Fruit fly (Drosophila melanogaster): ENCODE measurements around the gene CG3149.

The CG3149 gene

DNA sequence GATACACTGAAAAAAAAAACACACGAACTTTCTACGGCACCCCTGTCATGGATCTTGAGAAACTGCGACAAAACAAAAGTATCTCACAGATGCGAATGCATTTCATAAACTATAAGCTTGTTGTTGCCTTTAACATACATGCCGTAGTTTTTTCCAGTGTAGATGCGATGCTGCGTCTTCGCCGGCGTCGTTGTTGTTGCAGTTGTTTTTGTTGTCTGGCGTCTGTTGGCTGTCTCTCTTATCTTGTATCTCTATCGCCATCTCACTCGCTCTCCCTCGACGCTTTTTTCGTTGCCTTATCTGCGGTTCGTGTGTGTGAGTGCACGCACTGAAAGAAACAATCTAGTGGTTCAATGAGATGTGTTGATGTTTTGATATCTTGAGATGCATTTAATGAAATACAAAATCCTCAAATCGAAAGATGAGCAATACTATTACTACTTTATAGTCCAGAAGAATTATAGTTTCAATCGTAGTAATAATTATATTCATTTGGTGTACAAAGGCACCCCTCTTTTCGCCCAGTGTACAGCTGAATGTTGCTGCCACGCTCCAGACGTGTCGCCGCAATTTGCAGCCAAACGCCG lies 1.5 kb upstream of the CG3149 start:
- TF ChIP-seq Sp1 (GFP tag; optimal IDR thresholded peaks at IDR 0.05) (peak; percentile 93), pan (optimal IDR thresholded peaks at IDR 0.05) (no peak), Abd-B (GFP tag; optimal IDR thresholded peaks at IDR 0.05) (no peak), CG9705 (GFP tag; optimal IDR thresholded peaks at IDR 0.05) (peak; percentile 93), Myc (optimal IDR thresholded peaks at IDR 0.05) (no peak), woc (GFP tag; optimal IDR thresholded peaks at IDR 0.05) (peak; percentile 92), Hr78 (GFP tag; optimal IDR thresholded peaks at IDR 0.05) (no peak), HLH106 (tag; optimal IDR thresholded peaks at IDR 0.05) (peak; percentile 79), CrebA (GFP tag; optimal IDR thresholded peaks at IDR 0.05; ENCODE audit: borderline replicate concordance) (no peak), N (GFP tag; optimal IDR thresholded peaks at IDR 0.05) (no peak), sage (GFP tag; optimal IDR thresholded peaks at IDR 0.05) (peak; percentile 94), CG32264 (GFP tag; optimal IDR thresholded peaks at IDR 0.05) (peak; percentile 90), dmrt93B (GFP tag; optimal IDR thresholded peaks at IDR 0.05) (peak; percentile 94), Jra (GFP tag; optimal IDR thresholded peaks at IDR 0.05) (peak; percentile 93), Dfd (GFP tag; optimal IDR thresholded peaks at IDR 0.05) (no peak), lola (GFP tag; optimal IDR thresholded peaks at IDR 0.05) (no peak), dsf (GFP tag; optimal IDR thresholded peaks at IDR 0.05; ENCODE audit: borderline replicate concordance) (peak; percentile 89), Hr83 (GFP tag; optimal IDR thresholded peaks at IDR 0.05; ENCODE audit: poor library complexity, severe bottlenecking) (peak; percentile 60), Dif (GFP tag; optimal IDR thresholded peaks at IDR 0.05; ENCODE audit: partially characterized antibody) (no peak), dl (GFP tag; optimal IDR thresholded peaks at IDR 0.05; ENCODE audit: insufficient read depth in 1 of 2, partially characterized antibody in 2 of 2) (no peak), jim (GFP tag; optimal IDR thresholded peaks at IDR 0.05) (peak; percentile 67), sv (GFP tag; optimal IDR thresholded peaks at IDR 0.05) (peak; percentile 99), tai (GFP tag; optimal IDR thresholded peaks at IDR 0.05) (no peak), Mio (GFP tag; optimal IDR thresholded peaks at IDR 0.05) (peak; percentile 87), fru (GFP tag; optimal IDR thresholded peaks at IDR 0.05) (peak; percentile 98), h (GFP tag; optimal IDR thresholded peaks at IDR 0.05) (peak; percentile 98), psq (GFP tag; optimal IDR thresholded peaks at IDR 0.05) (peak; percentile 93), br (GFP tag; optimal IDR thresholded peaks at IDR 0.05) (peak; percentile 98), Rel (GFP tag; optimal IDR thresholded peaks at IDR 0.05) (peak; percentile 82), Rel (tag; optimal IDR thresholded peaks at IDR 0.05) (peak; percentile 38), OdsH (GFP tag; optimal IDR thresholded peaks at IDR 0.05) (peak; percentile 95), usp (GFP tag; optimal IDR thresholded peaks at IDR 0.05) (no peak), brk (GFP tag; optimal IDR thresholded peaks at IDR 0.05) (peak; percentile 88), ey (GFP tag; optimal IDR thresholded peaks at IDR 0.05) (peak; percentile 98), foxo (GFP tag; optimal IDR thresholded peaks at IDR 0.05) (peak; percentile 86 to 99), GATAd (GFP tag; optimal IDR thresholded peaks at IDR 0.05) (peak; percentile 90), rgr (GFP tag; optimal IDR thresholded peaks at IDR 0.05) (peak; percentile 97), Hnf4 (GFP tag; optimal IDR thresholded peaks at IDR 0.05) (peak; percentile 97), Vsx2 (GFP tag; optimal IDR thresholded peaks at IDR 0.05; ENCODE audit: partially characterized antibody) (no peak)

DNA sequence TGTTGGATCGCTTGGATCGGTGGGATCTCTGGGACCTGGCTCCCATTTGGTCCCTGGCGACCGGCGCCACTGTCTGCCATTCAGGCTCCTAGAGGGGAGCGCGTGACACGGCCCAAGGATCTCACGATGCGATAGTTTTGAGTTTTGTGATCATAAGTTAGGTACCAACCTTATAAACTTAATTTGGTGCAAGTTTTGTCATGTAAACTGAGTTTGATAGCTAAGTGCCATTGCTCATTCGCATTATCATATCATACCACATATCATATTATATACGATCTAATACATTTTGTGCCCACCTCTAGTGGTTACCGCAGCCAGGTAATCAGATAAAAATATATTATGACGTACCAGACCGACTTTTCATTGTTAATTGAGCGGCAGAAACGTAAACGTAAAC lies 953 bp upstream of the CG3149 start:
- TF ChIP-seq Jra (GFP tag; optimal IDR thresholded peaks at IDR 0.05) (no peak), HLH106 (tag; optimal IDR thresholded peaks at IDR 0.05) (peak; percentile 75)

All from whole organism, wandering third instar larva.